Fruit fly (Drosophila melanogaster): ENCODE measurements around the gene Prp40.

Prp40 gene

dm6 chr2L:3012780-3013179, 10.2 kb upstream of the Prp40 start (continued):
- TF ChIP-seq caup (GFP tag; optimal IDR thresholded peaks at IDR 0.05; ENCODE audit: severe bottlenecking) (no peak), grau (tag; optimal IDR thresholded peaks at IDR 0.05) (no peak), CG4424 (GFP tag; optimal IDR thresholded peaks at IDR 0.05) (peak; percentile 27), Xbp1 (GFP tag; optimal IDR thresholded peaks at IDR 0.05) (peak; percentile 42), CG4404 (GFP tag; IDR thresholded peaks at IDR 0.05) (0 out of 2 replicates have a peak, but pooled peaks have one; percentile 37), ci (GFP tag; IDR thresholded peaks at IDR 0.05) (peak; percentile 65; the same call in 1 of the 3 replicates), NC2β (GFP tag; optimal IDR thresholded peaks at IDR 0.05) (no peak), fd96Cb (tag; optimal IDR thresholded peaks at IDR 0.05) (peak; percentile 32), bcd (GFP tag; optimal IDR thresholded peaks at IDR 0.05) (peak; percentile 29), ranshi (GFP tag; IDR thresholded peaks at IDR 0.05) (peak; percentile 35; the same call in 1 of the 2 replicates), HLH3B (GFP tag; IDR thresholded peaks at IDR 0.05) (peak; percentile 50), gce (GFP tag; IDR thresholded peaks at IDR 0.05) (0 out of 3 replicates have a peak, but pooled peaks have one; percentile 29), Dll (GFP tag; IDR thresholded peaks at IDR 0.05; ENCODE audit: partially characterized antibody) (no peak), Hr3 (GFP tag; optimal IDR thresholded peaks at IDR 0.05) (peak; percentile 12), CG7357 (GFP tag; IDR thresholded peaks at IDR 0.05) (no peak), dmrt11E (tag; optimal IDR thresholded peaks at IDR 0.05) (peak; percentile 49), ind (GFP tag; optimal IDR thresholded peaks at IDR 0.05) (peak; percentile 29), pan (optimal IDR thresholded peaks at IDR 0.05) (no peak), pan (GFP tag; optimal IDR thresholded peaks at IDR 0.05 in 1 of 2, IDR thresholded peaks at IDR 0.05 in 1 of 2) (peak in 1 of 2 experiments; percentile 27), Doc2 (GFP tag; IDR thresholded peaks at IDR 0.05) (no peak), MBD-R2 (GFP tag; IDR thresholded peaks at IDR 0.05) (no peak), CG14441 (GFP tag; IDR thresholded peaks at IDR 0.05) (peak; percentile 23; the same call in 1 of the 2 replicates), CG17328 (GFP tag; IDR thresholded peaks at IDR 0.05) (peak; percentile 45; the same call in 1 of the 2 replicates), CG34422 (GFP tag; IDR thresholded peaks at IDR 0.05) (no peak), fru (optimal IDR thresholded peaks at IDR 0.05) (no peak), gcm2 (GFP tag; optimal IDR thresholded peaks at IDR 0.05) (no peak), Blimp-1 (GFP tag; optimal IDR thresholded peaks at IDR 0.05) (peak; percentile 37), CG13424 (tag; optimal IDR thresholded peaks at IDR 0.05) (peak; percentile 28), ab (GFP tag; optimal IDR thresholded peaks at IDR 0.05) (no peak), CG12659 (GFP tag; optimal IDR thresholded peaks at IDR 0.05) (no peak), MESR4 (GFP tag; optimal IDR thresholded peaks at IDR 0.05) (no peak), PHDP (tag; optimal IDR thresholded peaks at IDR 0.05) (peak; percentile 26), zfh1 (GFP tag; IDR thresholded peaks at IDR 0.05) (peak; percentile 68), CG2712 (tag; optimal IDR thresholded peaks at IDR 0.05) (peak; percentile 53), jumu (GFP tag; optimal IDR thresholded peaks at IDR 0.05) (no peak), CG8388 (GFP tag; optimal IDR thresholded peaks at IDR 0.05) (peak; percentile 29), esg (GFP tag; conservative IDR thresholded peaks at IDR 0.05) (peak; percentile 10; the same call in 1 of the 2 replicates), CG31441 (GFP tag; IDR thresholded peaks at IDR 0.05) (peak; percentile 45), mirr (GFP tag; optimal IDR thresholded peaks at IDR 0.05) (no peak), CG16815 (GFP tag; optimal IDR thresholded peaks at IDR 0.05) (no peak), CG4707 (GFP tag; optimal IDR thresholded peaks at IDR 0.05) (no peak), C15 (GFP tag; IDR thresholded peaks at IDR 0.05) (no peak), CG5245 (GFP tag; optimal IDR thresholded peaks at IDR 0.05) (peak; percentile 37), CG1529 (GFP tag; optimal IDR thresholded peaks at IDR 0.05) (peak; percentile 6), corto (GFP tag; optimal IDR thresholded peaks at IDR 0.05) (no peak), prd (optimal IDR thresholded peaks at IDR 0.05) (no peak), prd (GFP tag; IDR thresholded peaks at IDR 0.05) (peak; percentile 55; the same call in 1 of the 3 replicates), her (GFP tag; optimal IDR thresholded peaks at IDR 0.05) (no peak), dysf (GFP tag; IDR thresholded peaks at IDR 0.05) (peak; percentile 59; the same call in 2 of the 3 replicates), shn (GFP tag; optimal IDR thresholded peaks at IDR 0.05) (no peak), ara (GFP tag; IDR thresholded peaks at IDR 0.05) (peak; percentile 48), vvl (GFP tag; IDR thresholded peaks at IDR 0.05) (peak; percentile 56; the same call in 1 of the 2 replicates)
